Worm (Caenorhabditis elegans) whole organism, young adult: ENCODE results near the gene rab-28.

Experiments
- B0035.1 ChIP-seq: sonication (generic microtip); optimal IDR thresholded peaks from 2 replicates; lab custom pipeline; 2016; ENCODE audit warnings: missing genetic modification characterization, mild to moderate bottlenecking, missing compliant biosample characterization, missing genotype, missing genetic modification reagents
- B0261.1 ChIP-seq: sonication (generic microtip); optimal IDR thresholded peaks from 2 replicates; lab custom pipeline; 2016; ENCODE audit warnings: mild to moderate bottlenecking, missing genetic modification characterization, moderate library complexity, missing compliant biosample characterization
- F10E7.11 ChIP-seq: sonication (generic microtip); optimal IDR thresholded peaks from 2 replicates; lab custom pipeline; 2017; ENCODE audit warnings: mild to moderate bottlenecking, missing genetic modification characterization, moderate library complexity, missing compliant biosample characterization
- F23B12.7 ChIP-seq: sonication (generic microtip); optimal IDR thresholded peaks from 2 replicates; lab custom pipeline; 2017; ENCODE audit warnings: missing genetic modification characterization, mild to moderate bottlenecking, missing compliant biosample characterization, antibody characterized with exemption, moderate library complexity; ENCODE audit not compliant: insufficient read depth
- F39B2.1 ChIP-seq: fragments of 200-800 bp; sonication (Bioruptor generic); IDR thresholded peaks from 2 replicates; pipeline ENCODE4 v1.3.6; 2022; ENCODE audit warnings: missing genetic modification reagents, missing genetic modification characterization, missing compliant biosample characterization
- F55B11.4 ChIP-seq: sonication (generic microtip); optimal IDR thresholded peaks from 2 replicates; lab custom pipeline; 2016; ENCODE audit warnings: missing compliant biosample characterization, missing genetic modification characterization, borderline replicate concordance; ENCODE audit not compliant: insufficient read depth
- F57A8.1 ChIP-seq: fragments of 200-800 bp; sonication (Bioruptor generic); optimal IDR thresholded peaks from 2 replicates; lab custom pipeline; 2018; ENCODE audit warnings: mild to moderate bottlenecking, missing genetic modification characterization, moderate library complexity, missing compliant biosample characterization
- K11D2.4 ChIP-seq: fragments of 200-800 bp; sonication (Bioruptor generic); IDR thresholded peaks from 2 replicates; pipeline ENCODE4 v1.3.6; 2022; ENCODE audit warnings: missing genetic modification reagents, missing genetic modification characterization, missing compliant biosample characterization
- K12H6.12 ChIP-seq: fragments of 200-800 bp; sonication (Bioruptor generic); optimal IDR thresholded peaks from 2 replicates; lab custom pipeline; 2018; ENCODE audit warnings: mild to moderate bottlenecking, missing genetic modification characterization, missing compliant biosample characterization
- T07F8.4 ChIP-seq: sonication (generic microtip); optimal IDR thresholded peaks from 2 replicates; lab custom pipeline; 2016; ENCODE audit warnings: mild to moderate bottlenecking, missing genetic modification characterization, moderate library complexity, missing compliant biosample characterization
- Y53F4B.3 ChIP-seq: fragments of 200-800 bp; sonication (Bioruptor generic); IDR thresholded peaks from 2 replicates; pipeline ENCODE4 v1.3.6; 2022; ENCODE audit warnings: missing genetic modification reagents, missing genetic modification characterization, missing compliant biosample characterization
- Y56A3A.18 ChIP-seq: fragments of 200-800 bp; sonication (Bioruptor generic); IDR thresholded peaks from 2 replicates; pipeline ENCODE4 v1.3.6; 2022; ENCODE audit warnings: missing genetic modification reagents, missing genetic modification characterization, missing compliant biosample characterization
- Y67H2A.10 ChIP-seq: fragments of 200-800 bp; sonication (Bioruptor generic); conservative IDR thresholded peaks from 2 replicates; pipeline ENCODE4 v1.3.6; 2022; ENCODE audit warnings: missing genetic modification reagents, missing genetic modification characterization, missing compliant biosample characterization
- Y79H2A.3 ChIP-seq: fragments of 200-800 bp; sonication (Bioruptor generic); conservative IDR thresholded peaks from 2 replicates; pipeline ENCODE4 v1.3.6; 2022; ENCODE audit warnings: missing genetic modification reagents, missing genetic modification characterization, missing compliant biosample characterization
- Y95B8A.8 ChIP-seq: fragments of 200-800 bp; sonication (Bioruptor generic); IDR thresholded peaks from 2 replicates; pipeline ENCODE4 v1.3.6; 2022; ENCODE audit warnings: missing genetic modification reagents, missing genetic modification characterization, missing compliant biosample characterization
- akir-1 ChIP-seq: fragments of 200-800 bp; sonication (Bioruptor generic); optimal IDR thresholded peaks from 2 replicates; lab custom pipeline; 2018; ENCODE audit warnings: mild to moderate bottlenecking, missing genetic modification characterization, moderate library complexity, missing compliant biosample characterization
- aptf-3 ChIP-seq: fragments of 200-800 bp; sonication (Bioruptor generic); IDR thresholded peaks from 2 replicates; pipeline ENCODE4 v1.3.6; 2022; ENCODE audit warnings: missing genetic modification characterization, missing compliant biosample characterization
- atf-7 ChIP-seq: sonication (generic microtip); optimal IDR thresholded peaks from 2 replicates; lab custom pipeline; 2017; ENCODE audit warnings: mild to moderate bottlenecking, missing genetic modification characterization, missing compliant biosample characterization
- bed-1 ChIP-seq: fragments of 200-800 bp; sonication (Bioruptor generic); IDR thresholded peaks from 2 replicates; pipeline ENCODE4 v1.3.6; 2022; ENCODE audit warnings: missing genetic modification reagents, missing genetic modification characterization, missing compliant biosample characterization
- bed-2 ChIP-seq: fragments of 200-800 bp; sonication (Bioruptor generic); IDR thresholded peaks from 2 replicates; pipeline ENCODE4 v1.3.6; 2022; ENCODE audit warnings: missing genetic modification reagents, missing genetic modification characterization, missing compliant biosample characterization
- ccch-3 ChIP-seq: fragments of 200-800 bp; sonication (Bioruptor generic); optimal IDR thresholded peaks from 2 replicates; lab custom pipeline; 2018; ENCODE audit warnings: mild to moderate bottlenecking, missing genetic modification characterization, missing compliant biosample characterization
- cebp-1 ChIP-seq, 2 experiments: fragments of 200-800 bp in 1 of 2; sonication (Bioruptor generic) in 1 of 2; sonication (generic microtip) in 1 of 2; IDR thresholded peaks in 1 of 2; optimal IDR thresholded peaks in 1 of 2; 2 replicates each; pipeline versions ENCODE4 v1.3.6 to Lab custom; 2017 to 2022; ENCODE audit warnings: missing compliant biosample characterization in 2 of 2, missing genetic modification characterization in 2 of 2, mild to moderate bottlenecking in 1 of 2, missing genetic modification reagents in 1 of 2, moderate library complexity in 1 of 2
- ceh-27 ChIP-seq: fragments of 200-800 bp; sonication (Bioruptor generic); optimal IDR thresholded peaks from 2 replicates; lab custom pipeline; 2018; ENCODE audit warnings: mild to moderate bottlenecking, missing genetic modification characterization, moderate library complexity, missing compliant biosample characterization
- ceh-79 ChIP-seq: sonication (generic microtip); optimal IDR thresholded peaks from 2 replicates; lab custom pipeline; 2017; ENCODE audit warnings: mild to moderate bottlenecking, missing genetic modification characterization, missing compliant biosample characterization
- chd-7 ChIP-seq: sonication (generic microtip); optimal IDR thresholded peaks from 2 replicates; lab custom pipeline; 2016; ENCODE audit warnings: mild to moderate bottlenecking, missing genetic modification characterization, moderate library complexity, missing compliant biosample characterization
- dpl-1 ChIP-seq: fragments of 150-350 bp; optimal IDR thresholded peaks from 2 replicates; lab custom pipeline; 2014; ENCODE audit warnings: missing biosample characterization, missing genetic modification reagents, missing genetic modification characterization
- efl-1 ChIP-seq: fragments of 150-350 bp; optimal IDR thresholded peaks from 2 replicates; lab custom pipeline; 2014; ENCODE audit warnings: missing biosample characterization, missing genetic modification reagents, missing genetic modification characterization
- egl-44 ChIP-seq: fragments of 200-800 bp; sonication (Bioruptor generic); IDR thresholded peaks from 2 replicates; pipeline ENCODE4 v1.3.6; 2022; ENCODE audit warnings: missing genetic modification reagents, missing genetic modification characterization, missing compliant biosample characterization
- ets-4 ChIP-seq: fragments of 200-800 bp; sonication (Bioruptor generic); optimal IDR thresholded peaks from 2 replicates; lab custom pipeline; 2018; ENCODE audit warnings: mild to moderate bottlenecking, missing genetic modification characterization, missing compliant biosample characterization
- hmg-1.2 ChIP-seq: fragments of 200-800 bp; sonication (Bioruptor generic); IDR thresholded peaks from 2 replicates; pipeline ENCODE4 v1.3.6; 2022; ENCODE audit warnings: missing genetic modification reagents, missing genetic modification characterization, missing compliant biosample characterization
- hmg-20 ChIP-seq: fragments of 200-800 bp; sonication (Bioruptor generic); IDR thresholded peaks from 2 replicates; pipeline ENCODE4 v1.3.6; 2022; ENCODE audit warnings: missing genetic modification reagents, missing genetic modification characterization, missing compliant biosample characterization
- let-607 ChIP-seq, 2 experiments: fragments of 200-800 bp in 1 of 2; sonication (Bioruptor generic) in 1 of 2; sonication (generic microtip) in 1 of 2; optimal IDR thresholded peaks; 2 replicates each; lab custom pipeline; 2016 to 2018; ENCODE audit warnings: mild to moderate bottlenecking in 2 of 2, missing compliant biosample characterization in 2 of 2, missing genetic modification characterization in 2 of 2, moderate library complexity in 2 of 2, missing genotype in 1 of 2
- lin-40 ChIP-seq: sonication (generic microtip); optimal IDR thresholded peaks from 2 replicates; lab custom pipeline; 2016; ENCODE audit warnings: missing genetic modification characterization, mild to moderate bottlenecking, missing compliant biosample characterization, missing genotype, missing genetic modification reagents
- madf-8 ChIP-seq: fragments of 200-800 bp; sonication (Bioruptor generic); conservative IDR thresholded peaks from 2 replicates; pipeline ENCODE4 v1.3.6; 2022; ENCODE audit warnings: missing genetic modification reagents, missing genetic modification characterization, missing compliant biosample characterization
- mel-28 ChIP-seq: sonication (generic microtip); optimal IDR thresholded peaks from 2 replicates; lab custom pipeline; 2016; ENCODE audit warnings: borderline replicate concordance, mild to moderate bottlenecking, missing genetic modification characterization, missing compliant biosample characterization
- pha-4 ChIP-seq: fragments of 150-350 bp; sonication (generic microtip); optimal IDR thresholded peaks from 2 replicates; lab custom pipeline; 2014; ENCODE audit warnings: missing biosample characterization, missing genetic modification reagents, missing genetic modification characterization
- rcor-1 ChIP-seq: fragments of 200-800 bp; sonication (Bioruptor generic); IDR thresholded peaks from 2 replicates; pipeline ENCODE4 v1.3.6; 2022; ENCODE audit warnings: missing genetic modification reagents, missing genetic modification characterization, missing compliant biosample characterization
- rec-8 ChIP-seq, 2 experiments: sonication (generic microtip); optimal IDR thresholded peaks; 2 replicates each; lab custom pipeline; 2016; ENCODE audit warnings: mild to moderate bottlenecking in 2 of 2, missing genetic modification characterization in 2 of 2, missing genetic modification reagents in 2 of 2, missing genotype in 2 of 2, missing biosample characterization in 1 of 2, missing compliant biosample characterization in 1 of 2, moderate library complexity in 1 of 2
- snpc-1.3 ChIP-seq: sonication (generic microtip); optimal IDR thresholded peaks from 2 replicates; lab custom pipeline; 2017; ENCODE audit warnings: missing genetic modification characterization, mild to moderate bottlenecking, missing compliant biosample characterization, antibody characterized with exemption, moderate library complexity, missing genotype, missing genetic modification reagents; ENCODE audit not compliant: insufficient read depth
- somi-1 ChIP-seq: fragments of 200-800 bp; sonication (Bioruptor generic); optimal IDR thresholded peaks from 2 replicates; lab custom pipeline; 2018; ENCODE audit warnings: mild to moderate bottlenecking, missing genetic modification characterization, missing compliant biosample characterization
- sptf-2 ChIP-seq: fragments of 200-800 bp; sonication (Bioruptor generic); optimal IDR thresholded peaks from 2 replicates; lab custom pipeline; 2018; ENCODE audit warnings: mild to moderate bottlenecking, missing genetic modification characterization, missing compliant biosample characterization
- tbx-9 ChIP-seq: sonication (generic microtip); optimal IDR thresholded peaks from 2 replicates; lab custom pipeline; 2016; ENCODE audit warnings: borderline replicate concordance, missing genetic modification characterization, inconsistent platforms, missing compliant biosample characterization
- tlf-1 ChIP-seq: fragments of 200-800 bp; sonication (Bioruptor generic); optimal IDR thresholded peaks from 2 replicates; lab custom pipeline; 2018; ENCODE audit warnings: mild to moderate bottlenecking, missing genetic modification characterization, missing compliant biosample characterization
- unc-130 ChIP-seq: sonication (generic microtip); optimal IDR thresholded peaks from 2 replicates; lab custom pipeline; 2016; ENCODE audit warnings: missing genetic modification reagents, missing genetic modification characterization, missing compliant biosample characterization
- zfh-2 ChIP-seq: fragments of 200-800 bp; sonication (Bioruptor generic); conservative IDR thresholded peaks from 2 replicates; pipeline ENCODE4 v1.3.6; 2022; ENCODE audit warnings: missing genetic modification reagents, missing genetic modification characterization, missing compliant biosample characterization
- ztf-28 ChIP-seq: fragments of 200-800 bp; sonication (Bioruptor generic); IDR thresholded peaks from 2 replicates; pipeline ENCODE4 v1.3.6; 2022; ENCODE audit warnings: missing genetic modification reagents, missing genetic modification characterization, missing compliant biosample characterization
- ztf-6 ChIP-seq: fragments of 200-800 bp; sonication (Bioruptor generic); IDR thresholded peaks from 2 replicates; pipeline ENCODE4 v1.3.6; 2022; ENCODE audit warnings: missing genetic modification reagents, missing genetic modification characterization, missing compliant biosample characterization

Gene rab-28

ce11 chrIV:9198136-9198535, 45.7 kb downstream of the rab-28 start:
- TF ChIP-seq F39B2.1 (GFP tag; lab: Robert Waterston, UW) = no peak
- TF ChIP-seq akir-1 = no peak
- no peak for TF ChIP-seq K11D2.4 (GFP tag; lab: Robert Waterston, UW)
- TF ChIP-seq B0035.1 = no peak
- no peak for TF ChIP-seq mel-28
- no peak for TF ChIP-seq ztf-28
- TF ChIP-seq zfh-2 (GFP tag; lab: Robert Waterston, UW) = no peak
- TF ChIP-seq bed-2 (GFP tag; lab: Robert Waterston, UW) = no peak
- no peak for TF ChIP-seq ccch-3 (GFP tag; lab: Kevin White, UChicago)
- no peak for TF ChIP-seq ztf-6 (GFP tag; lab: Robert Waterston, UW)
- TF ChIP-seq tbx-9 (tag; lab: Kevin White, UChicago) = no peak
- TF ChIP-seq Y53F4B.3 (GFP tag; lab: Robert Waterston, UW) = no peak
- peak; percentile 49 for TF ChIP-seq atf-7
- 0 out of 2 replicates have a peak, but pooled peaks have one; percentile 18 for TF ChIP-seq Y79H2A.3 (GFP tag; lab: Robert Waterston, UW)
- TF ChIP-seq chd-7 (tag; lab: Kevin White, UChicago) = no peak
- TF ChIP-seq sptf-2 (GFP tag; lab: Kevin White, UChicago) = no peak
- TF ChIP-seq hmg-1.2 (GFP tag; lab: Robert Waterston, UW) = no peak; the same call in 1 of the 2 replicates
- TF ChIP-seq bed-1 (GFP tag; lab: Robert Waterston, UW) = no peak
- TF ChIP-seq somi-1 (GFP tag; lab: Kevin White, UChicago) = peak; percentile 78
- TF ChIP-seq F23B12.7 (tag; lab: Kevin White, UChicago) = no peak
- TF ChIP-seq ets-4 (GFP tag; lab: Kevin White, UChicago) = no peak
- TF ChIP-seq snpc-1.3 = no peak
- no peak for TF ChIP-seq aptf-3 (GFP tag; lab: Robert Waterston, UW)
- TF ChIP-seq T07F8.4 (tag; lab: Kevin White, UChicago) = no peak
- no peak for TF ChIP-seq madf-8 (GFP tag; lab: Robert Waterston, UW)
- TF ChIP-seq F10E7.11 (tag; lab: Kevin White, UChicago) = no peak
- TF ChIP-seq pha-4 = no peak
- TF ChIP-seq lin-40 (tag; lab: Kevin White, UChicago) = peak; percentile 60
- no peak for TF ChIP-seq unc-130 (GFP tag; lab: Kevin White, UChicago)
- no peak for TF ChIP-seq efl-1 (GFP tag; lab: Kevin White, UChicago)
- TF ChIP-seq Y56A3A.18 = no peak
- no peak for TF ChIP-seq Y67H2A.10 (GFP tag; lab: Robert Waterston, UW)
- no peak for TF ChIP-seq Y95B8A.8 (GFP tag; lab: Robert Waterston, UW)
- TF ChIP-seq F57A8.1 (GFP tag; lab: Kevin White, UChicago) = no peak
- no peak for TF ChIP-seq F55B11.4 (tag; lab: Kevin White, UChicago)
- no peak for TF ChIP-seq K12H6.12
- TF ChIP-seq rec-8 (tag; optimal IDR thresholded peaks at IDR 0.05; lab: Kevin White, UChicago) = no peak
- peak in 1 of 2 experiments; percentile 20 for TF ChIP-seq let-607 (tag; optimal IDR thresholded peaks at IDR 0.05; lab: Kevin White, UChicago)
- no peak for TF ChIP-seq ceh-79 (tag; lab: Kevin White, UChicago)
- no peak for TF ChIP-seq dpl-1 (GFP tag; lab: Kevin White, UChicago)
- no peak for TF ChIP-seq B0261.1
- TF ChIP-seq egl-44 (GFP tag; lab: Robert Waterston, UW) = no peak
- TF ChIP-seq hmg-20 = no peak
- TF ChIP-seq tlf-1 (GFP tag; lab: Kevin White, UChicago) = peak; percentile 14
- peak; percentile 30 for TF ChIP-seq ceh-27 (GFP tag; lab: Kevin White, UChicago)
- no peak for TF ChIP-seq rcor-1 (GFP tag; lab: Robert Waterston, UW)
- no peak for TF ChIP-seq cebp-1 (GFP tag; IDR thresholded peaks at IDR 0.05; lab: Robert Waterston, UW)
- TF ChIP-seq cebp-1 (tag; optimal IDR thresholded peaks at IDR 0.05; lab: Kevin White, UChicago) = peak; percentile 70
